Worm (Caenorhabditis elegans) whole organism, early embryonic: ENCODE data around the gene ftt-2.

Experiments
- ama-1 ChIP-seq: fragments of 150-350 bp; optimal IDR thresholded peaks from 2 replicates; lab custom pipeline; 2014
- ceh-13 ChIP-seq: fragments of 200-800 bp; sonication (Bioruptor generic); optimal IDR thresholded peaks from 2 replicates; lab custom pipeline; 2018; ENCODE audit warnings: mild to moderate bottlenecking, missing genetic modification characterization, missing compliant biosample characterization
- ceh-36 ChIP-seq: sonication (generic microtip); optimal IDR thresholded peaks from 2 replicates; lab custom pipeline; 2016; ENCODE audit warnings: missing genetic modification characterization, inconsistent platforms, missing compliant biosample characterization
- flt-1 ChIP-seq: fragments of 200-800 bp; sonication (Bioruptor generic); IDR thresholded peaks from 2 replicates; pipeline ENCODE4 v1.3.6; 2022; ENCODE audit warnings: missing genetic modification characterization, missing compliant biosample characterization
- hmg-4 ChIP-seq: fragments of 200-800 bp; sonication (Bioruptor generic); optimal IDR thresholded peaks from 2 replicates; lab custom pipeline; 2018; ENCODE audit warnings: mild to moderate bottlenecking, missing genetic modification characterization, missing compliant biosample characterization

- TF ChIP-seq hmg-4 (GFP tag; lab: Kevin White, UChicago), result no peak
- no peak for TF ChIP-seq ama-1 (lab: Kevin White, UChicago)
- no peak for TF ChIP-seq ceh-36 (tag; lab: Kevin White, UChicago)
- TF ChIP-seq ceh-13 (GFP tag; lab: Kevin White, UChicago), result no peak
- no peak for TF ChIP-seq flt-1 (GFP tag; lab: Robert Waterston, UW)
Observed at ce11 chrX:11628580-11628979, 23.4 kb upstream of the ftt-2 start, which contains the start of gene spp-30.
